Worm (Caenorhabditis elegans) whole organism, midembryonic: ENCODE measurements around the gene egl-18.

Source experiments
- T22C8.4 ChIP-seq: fragments of 200-800 bp; sonication (Bioruptor generic); IDR thresholded peaks from 2 replicates; pipeline ENCODE4 v1.3.6; 2022; ENCODE audit warnings: missing genetic modification characterization, missing compliant biosample characterization
- cog-1 ChIP-seq: sonication (generic microtip); optimal IDR thresholded peaks from 2 replicates; lab custom pipeline; 2016; ENCODE audit warnings: missing genetic modification characterization, missing compliant biosample characterization
- flt-1 ChIP-seq: fragments of 200-800 bp; sonication (Bioruptor generic); IDR thresholded peaks from 2 replicates; pipeline ENCODE4 v1.3.6; 2022; ENCODE audit warnings: missing genetic modification characterization, missing compliant biosample characterization
- klf-2 ChIP-seq: fragments of 200-800 bp; sonication (Bioruptor generic); conservative IDR thresholded peaks from 2 replicates; pipeline ENCODE4 v1.3.6; 2022; ENCODE audit warnings: missing genetic modification reagents, missing genetic modification characterization, missing compliant biosample characterization
- med-1 ChIP-seq: sonication (generic microtip); optimal IDR thresholded peaks from 2 replicates; lab custom pipeline; 2017; ENCODE audit warnings: missing genetic modification characterization, mild to moderate bottlenecking, missing compliant biosample characterization, antibody characterized with exemption, missing genetic modification reagents; ENCODE audit not compliant: insufficient read depth
- ref-1 ChIP-seq: fragments of 200-800 bp; sonication (Bioruptor generic); conservative IDR thresholded peaks from 2 replicates; pipeline ENCODE4 v1.3.6; 2022; ENCODE audit warnings: missing genetic modification reagents, missing genetic modification characterization, missing compliant biosample characterization
- tab-1 ChIP-seq: fragments of 200-800 bp; sonication (Bioruptor generic); IDR thresholded peaks from 2 replicates; pipeline ENCODE4 v1.3.6; 2022; ENCODE audit warnings: missing genetic modification characterization, missing compliant biosample characterization
- ztf-23 ChIP-seq: fragments of 200-800 bp; sonication (Bioruptor generic); IDR thresholded peaks from 2 replicates; pipeline ENCODE4 v1.3.6; 2022; ENCODE audit warnings: missing genetic modification reagents, missing genetic modification characterization, missing compliant biosample characterization
- ztf-29 ChIP-seq: fragments of 200-800 bp; sonication (Bioruptor generic); IDR thresholded peaks from 2 replicates; pipeline ENCODE4 v1.3.6; 2022; ENCODE audit warnings: missing genetic modification reagents, missing genetic modification characterization, missing compliant biosample characterization

DNA sequence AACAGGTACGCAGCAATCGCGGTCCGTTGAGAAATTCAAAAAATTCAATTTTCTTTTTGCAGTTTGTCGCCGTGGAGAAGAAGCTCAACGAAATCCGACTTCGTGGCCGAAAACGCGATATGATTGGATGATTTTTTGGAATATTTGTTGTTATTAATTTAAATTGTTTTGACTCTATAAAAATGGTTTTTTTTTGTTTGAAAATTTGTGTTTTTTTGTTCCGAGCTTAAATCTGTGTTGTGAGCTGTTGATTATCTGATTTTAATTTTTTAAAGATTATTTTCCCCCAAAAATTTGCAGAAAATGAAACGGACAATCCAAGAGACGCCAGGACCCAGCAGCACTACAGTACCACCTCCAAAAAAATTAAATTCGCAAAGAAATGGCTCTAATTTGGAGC, 57.4 kb downstream of the egl-18 start, which contains the start of gene tdpo-1:
- TF ChIP-seq T22C8.4 (no peak), tab-1 (GFP tag; lab: Robert Waterston, UW) (no peak), flt-1 (GFP tag; lab: Robert Waterston, UW) (no peak), ztf-23 (GFP tag; lab: Robert Waterston, UW) (no peak), klf-2 (GFP tag; lab: Robert Waterston, UW) (no peak), cog-1 (tag; lab: Kevin White, UChicago) (no peak), ztf-29 (no peak), med-1 (GFP tag; lab: Kevin White, UChicago) (no peak), ref-1 (GFP tag; lab: Robert Waterston, UW) (no peak)
